Fruit fly (Drosophila melanogaster): ENCODE measurements around the gene CG32712.
A peak's percentile ranks its signal among the peaks of the same experiment; 100 is the strongest.

CG32712 gene

dm6 chrX:8398177-8399018 lies 35.2 kb downstream of the CG32712 start, which contains the start of gene CG10555 (continued):
- peak; percentile 68 for TF ChIP-seq psq (GFP tag; optimal IDR thresholded peaks at IDR 0.05)
- TF ChIP-seq Vsx2 (GFP tag; optimal IDR thresholded peaks at IDR 0.05; ENCODE audit: partially characterized antibody): peak; percentile 99
- TF ChIP-seq pan (optimal IDR thresholded peaks at IDR 0.05): no peak
- TF ChIP-seq Abd-B (GFP tag; optimal IDR thresholded peaks at IDR 0.05): no peak
- no peak for TF ChIP-seq Dfd (GFP tag; optimal IDR thresholded peaks at IDR 0.05)
- TF ChIP-seq GATAd (GFP tag; optimal IDR thresholded peaks at IDR 0.05): peak; percentile 29
- TF ChIP-seq Mio (GFP tag; optimal IDR thresholded peaks at IDR 0.05): no peak
- no peak for TF ChIP-seq CrebA (GFP tag; optimal IDR thresholded peaks at IDR 0.05; ENCODE audit: borderline replicate concordance)
- TF ChIP-seq CG32264 (GFP tag; optimal IDR thresholded peaks at IDR 0.05): peak; percentile 28

- TF ChIP-seq CrebA (GFP tag; optimal IDR thresholded peaks at IDR 0.05; ENCODE audit: borderline replicate concordance): no peak
- TF ChIP-seq foxo (GFP tag; optimal IDR thresholded peaks at IDR 0.05): no peak
- no peak for TF ChIP-seq Myc (optimal IDR thresholded peaks at IDR 0.05)
- no peak for TF ChIP-seq Hr78 (GFP tag; optimal IDR thresholded peaks at IDR 0.05)
- TF ChIP-seq OdsH (GFP tag; optimal IDR thresholded peaks at IDR 0.05): no peak
- TF ChIP-seq woc (GFP tag; optimal IDR thresholded peaks at IDR 0.05): no peak
Observed at dm6 chrX:8396611-8397010, 37.0 kb downstream of the CG32712 start.

dm6 chrX:8385481-8385880 lies 48.1 kb downstream of the CG32712 start, which contains the start of gene CG1387:
CG1387 (plus strand) TSS chrX:8385781.
- TF ChIP-seq br (GFP tag; optimal IDR thresholded peaks at IDR 0.05) (no peak), usp (GFP tag; optimal IDR thresholded peaks at IDR 0.05) (no peak), ey (GFP tag; optimal IDR thresholded peaks at IDR 0.05) (no peak), psq (GFP tag; optimal IDR thresholded peaks at IDR 0.05) (no peak), Dfd (GFP tag; optimal IDR thresholded peaks at IDR 0.05) (no peak)

Data from whole organism, wandering third instar larva.